Fruit fly (Drosophila melanogaster) Kc167 (cell line): ENCODE data around the gene ND-B17.2.

Source experiments
- insv ChIP-seq: fragments of >200 bp; optimal IDR thresholded peaks from 3 replicates; lab custom pipeline; 2018; ENCODE audit warnings: missing external identifiers
- psq ChIP-seq: fragments of >200 bp; optimal IDR thresholded peaks from 2 replicates; lab custom pipeline; 2017; ENCODE audit warnings: missing external identifiers
- ttk ChIP-seq: sonication (Bioruptor generic); optimal IDR thresholded peaks from 2 replicates; lab custom pipeline; 2017; ENCODE audit warnings: missing external identifiers

DNA sequence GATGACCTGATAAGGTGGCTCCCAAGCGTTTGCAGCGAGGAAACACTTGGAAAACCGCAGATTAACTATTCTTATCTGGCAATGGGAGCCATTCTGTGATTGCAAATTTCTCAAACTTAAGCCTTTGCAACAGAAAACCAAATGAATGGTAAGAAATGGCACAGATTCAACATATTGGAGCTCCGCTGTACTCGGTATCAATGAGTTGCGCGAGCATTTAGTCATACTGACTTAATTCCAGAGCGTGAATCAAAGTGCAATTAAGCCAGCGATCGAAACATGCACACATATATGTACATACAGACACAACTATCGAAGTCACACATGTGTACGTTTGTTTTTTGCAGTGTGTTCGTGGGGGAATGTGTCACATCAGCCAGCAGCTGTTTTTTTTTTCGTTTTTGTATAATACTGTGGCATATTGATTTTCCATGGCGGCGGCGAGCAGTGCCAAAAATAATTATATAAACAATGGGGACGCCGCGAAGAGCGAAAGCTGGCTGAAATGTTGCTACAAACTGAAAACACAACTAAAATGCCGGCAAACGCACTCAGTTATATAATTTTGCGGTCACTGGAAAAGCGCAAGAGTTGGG, 4.6 kb upstream of the ND-B17.2 start:
- no peak for TF ChIP-seq insv (lab: Kevin White, UChicago)
- no peak for TF ChIP-seq ttk (lab: Kevin White, UChicago)
- no peak for TF ChIP-seq psq (lab: Kevin White, UChicago)
